Fruit fly (Drosophila melanogaster) whole organism, embryonic: Measurements from ENCODE around the gene CG9926.

Experiments used
- Adf1 ChIP-seq: fragments of 200-800 bp; sonication (Bioruptor generic); IDR thresholded peaks from 2 replicates; pipeline ENCODE4 v1.3.6; 2022; ENCODE audit warnings: missing biosample characterization, missing genetic modification characterization
- Aef1 ChIP-seq: fragments of 200-800 bp; sonication (Bioruptor generic); IDR thresholded peaks from 3 replicates; pipeline ENCODE4 v1.3.6; 2022; ENCODE audit warnings: missing biosample characterization, missing genetic modification characterization
- Asciz ChIP-seq: fragments of 200-800 bp; sonication (Bioruptor generic); optimal IDR thresholded peaks from 2 replicates; lab custom pipeline; 2017; ENCODE audit warnings: missing biosample characterization, mild to moderate bottlenecking, missing genetic modification characterization, missing genetic modification reagents
- Atf3 ChIP-seq: fragments of 200-800 bp; sonication (Bioruptor generic); optimal IDR thresholded peaks from 3 replicates; lab custom pipeline; 2016; ENCODE audit warnings: missing biosample characterization, missing genetic modification characterization
- CG11085 ChIP-seq: fragments of 200-800 bp; sonication (Bioruptor generic); IDR thresholded peaks from 2 replicates; pipeline ENCODE4 v1.3.6; 2022; ENCODE audit warnings: missing biosample characterization, missing genetic modification characterization
- CG11696 ChIP-seq: fragments of 200-800 bp; sonication (Bioruptor generic); IDR thresholded peaks from 2 replicates; pipeline ENCODE4 v1.3.6; 2022; ENCODE audit warnings: missing biosample characterization, missing genetic modification characterization
- CG12104 ChIP-seq: fragments of 200-800 bp; sonication (Bioruptor generic); optimal IDR thresholded peaks from 3 replicates; lab custom pipeline; 2016; ENCODE audit warnings: missing biosample characterization, missing genetic modification characterization
- CG1233 ChIP-seq: fragments of 200-800 bp; sonication (Bioruptor generic); optimal IDR thresholded peaks from 4 replicates; lab custom pipeline; 2018; ENCODE audit warnings: missing biosample characterization, mild to moderate bottlenecking, missing genetic modification characterization
- CG12659 ChIP-seq: fragments of 200-800 bp; sonication (Bioruptor generic); optimal IDR thresholded peaks from 3 replicates; lab custom pipeline; 2017; ENCODE audit warnings: mild to moderate bottlenecking, missing biosample characterization, missing genetic modification reagents, missing genetic modification characterization
- CG15696 ChIP-seq: fragments of 200-800 bp; sonication (Bioruptor generic); optimal IDR thresholded peaks from 2 replicates; lab custom pipeline; 2019; ENCODE audit warnings: missing biosample characterization, mild to moderate bottlenecking, missing genetic modification characterization, moderate library complexity
- CG1647 ChIP-seq: fragments of 200-800 bp; sonication (Bioruptor generic); optimal IDR thresholded peaks from 3 replicates; lab custom pipeline; 2016; ENCODE audit warnings: missing biosample characterization, missing genetic modification characterization
- CG16779 ChIP-seq: fragments of 200-800 bp; sonication (Bioruptor generic); IDR thresholded peaks from 2 replicates; pipeline ENCODE4 v1.3.6; 2022; ENCODE audit warnings: missing biosample characterization, missing genetic modification characterization
- CG18619 ChIP-seq: fragments of 200-800 bp; sonication (Bioruptor generic); optimal IDR thresholded peaks from 3 replicates; lab custom pipeline; 2017; ENCODE audit warnings: missing biosample characterization, mild to moderate bottlenecking, missing genetic modification characterization
- CG6272 ChIP-seq: fragments of 200-800 bp; sonication (Bioruptor generic); IDR thresholded peaks from 2 replicates; pipeline ENCODE4 v1.3.6; 2022; ENCODE audit warnings: missing biosample characterization, missing genetic modification characterization
- CG6654 ChIP-seq: fragments of 200-800 bp; sonication (Bioruptor generic); optimal IDR thresholded peaks from 2 replicates; lab custom pipeline; 2017; ENCODE audit warnings: missing biosample characterization, mild to moderate bottlenecking, missing genetic modification characterization
- CG7963 ChIP-seq: fragments of 200-800 bp; sonication (Bioruptor generic); IDR thresholded peaks from 3 replicates; pipeline ENCODE4 v1.3.6; 2022; ENCODE audit warnings: missing biosample characterization, missing genetic modification characterization; ENCODE audit not compliant: partially characterized antibody
- CG8388 ChIP-seq: fragments of 200-800 bp; sonication (Bioruptor generic); optimal IDR thresholded peaks from 2 replicates; lab custom pipeline; 2019; ENCODE audit warnings: missing biosample characterization, mild to moderate bottlenecking, missing genetic modification characterization, moderate library complexity
- CG9727 ChIP-seq: fragments of 200-800 bp; sonication (Bioruptor generic); optimal IDR thresholded peaks from 3 replicates; lab custom pipeline; 2017; ENCODE audit warnings: missing biosample characterization, mild to moderate bottlenecking, missing genetic modification characterization
- CoRest ChIP-seq: fragments of 200-800 bp; sonication (Bioruptor generic); optimal IDR thresholded peaks from 3 replicates; lab custom pipeline; 2018; ENCODE audit warnings: missing biosample characterization, mild to moderate bottlenecking, missing genetic modification characterization, moderate library complexity
- D ChIP-seq, 2 experiments: fragments of 200-800 bp in 1 of 2; fragments of >200 bp in 1 of 2; sonication (Bioruptor generic) in 1 of 2; optimal IDR thresholded peaks; 2 replicates in 1 of 2; 3 replicates in 1 of 2; lab custom pipeline; 2017; ENCODE audit warnings: mild to moderate bottlenecking in 1 of 2, missing biosample characterization in 1 of 2, missing genetic modification characterization in 1 of 2, missing genetic modification reagents in 1 of 2
- E2f1 ChIP-seq: fragments of 200-800 bp; sonication (Bioruptor generic); IDR thresholded peaks from 2 replicates; pipeline ENCODE4 v1.3.6; 2022; ENCODE audit warnings: missing biosample characterization, missing genetic modification characterization
- Hr78 ChIP-seq, 2 experiments: fragments of 200-800 bp in 1 of 2; fragments of >200 bp in 1 of 2; sonication (Bioruptor generic) in 1 of 2; optimal IDR thresholded peaks; 2 replicates each; lab custom pipeline; 2017 to 2019; ENCODE audit warnings: missing biosample characterization in 2 of 2, missing genetic modification characterization in 2 of 2, mild to moderate bottlenecking in 1 of 2, moderate library complexity in 1 of 2
- Lpt ChIP-seq: fragments of >200 bp; optimal IDR thresholded peaks from 2 replicates; lab custom pipeline; 2018; ENCODE audit warnings: missing biosample characterization, missing genetic modification characterization
- Nf-YB ChIP-seq: fragments of 200-800 bp; sonication (Bioruptor generic); optimal IDR thresholded peaks from 3 replicates; lab custom pipeline; 2019; ENCODE audit warnings: missing biosample characterization, mild to moderate bottlenecking, missing genetic modification characterization, moderate library complexity
- Nf-YC ChIP-seq: fragments of 200-800 bp; optimal IDR thresholded peaks from 3 replicates; lab custom pipeline; 2019; ENCODE audit warnings: missing biosample characterization, mild to moderate bottlenecking, missing genetic modification characterization, moderate library complexity
- Oaz ChIP-seq: fragments of 200-800 bp; sonication (Bioruptor generic); IDR thresholded peaks from 2 replicates; pipeline ENCODE4 v1.3.6; 2022; ENCODE audit warnings: missing biosample characterization, missing genetic modification characterization
- Stat92E ChIP-seq, 3 experiments: fragments of >200 bp in 2 of 3; fragments of 200-800 bp in 1 of 3; sonication (Bioruptor generic) in 1 of 3; optimal IDR thresholded peaks; 2 replicates each; lab custom pipeline; 2017 to 2019; ENCODE audit warnings: missing biosample characterization in 3 of 3, missing genetic modification characterization in 3 of 3, mild to moderate bottlenecking in 1 of 3, moderate library complexity in 1 of 3
- TFAM ChIP-seq: fragments of 200-800 bp; sonication (Bioruptor generic); optimal IDR thresholded peaks from 2 replicates; lab custom pipeline; 2017; ENCODE audit warnings: missing biosample characterization, missing genetic modification characterization, inconsistent platforms
- cad ChIP-seq: fragments of >200 bp; optimal IDR thresholded peaks from 2 replicates; lab custom pipeline; 2017; ENCODE audit warnings: missing biosample characterization, missing genetic modification characterization
- chm ChIP-seq: fragments of 200-800 bp; sonication (Bioruptor generic); IDR thresholded peaks from 2 replicates; pipeline ENCODE4 v1.3.6; 2022; ENCODE audit warnings: missing biosample characterization, missing genetic modification characterization
- chn ChIP-seq: fragments of 200-800 bp; sonication (Bioruptor generic); optimal IDR thresholded peaks from 2 replicates; lab custom pipeline; 2016; ENCODE audit warnings: missing biosample characterization, missing genetic modification characterization
- dmrt99B ChIP-seq: fragments of 200-800 bp; sonication (Bioruptor generic); optimal IDR thresholded peaks from 2 replicates; lab custom pipeline; 2018; ENCODE audit warnings: missing biosample characterization, mild to moderate bottlenecking, missing genetic modification characterization, moderate library complexity
- ems ChIP-seq: fragments of 200-800 bp; sonication (Bioruptor generic); optimal IDR thresholded peaks from 3 replicates; lab custom pipeline; 2016; ENCODE audit warnings: missing biosample characterization, missing genetic modification characterization
- ewg ChIP-seq: fragments of 200-800 bp; sonication (Bioruptor generic); optimal IDR thresholded peaks from 3 replicates; lab custom pipeline; 2017; ENCODE audit warnings: mild to moderate bottlenecking, missing biosample characterization, missing genetic modification reagents, missing genetic modification characterization
- fd96Cb ChIP-seq: fragments of 200-800 bp; sonication (Bioruptor generic); optimal IDR thresholded peaks from 2 replicates; lab custom pipeline; 2018; ENCODE audit warnings: missing biosample characterization, mild to moderate bottlenecking, missing genetic modification characterization, moderate library complexity
- gfzf ChIP-seq: fragments of 200-800 bp; sonication (Bioruptor generic); optimal IDR thresholded peaks from 2 replicates; lab custom pipeline; 2016; ENCODE audit warnings: missing biosample characterization, mild to moderate bottlenecking, missing genetic modification characterization, moderate library complexity
- ind ChIP-seq: fragments of 200-800 bp; sonication (Bioruptor generic); optimal IDR thresholded peaks from 3 replicates; lab custom pipeline; 2016; ENCODE audit warnings: missing biosample characterization, missing genetic modification characterization
- kah ChIP-seq: fragments of 200-800 bp; sonication (Bioruptor generic); optimal IDR thresholded peaks from 2 replicates; lab custom pipeline; 2018; ENCODE audit warnings: missing biosample characterization, mild to moderate bottlenecking, missing genetic modification characterization
- ken ChIP-seq: fragments of 200-800 bp; sonication (Bioruptor generic); IDR thresholded peaks from 3 replicates; pipeline ENCODE4 v1.3.6; 2022; ENCODE audit warnings: missing biosample characterization, missing genetic modification characterization
- lov ChIP-seq, 2 experiments: fragments of 200-800 bp in 1 of 2; fragments of >200 bp in 1 of 2; sonication (Bioruptor generic) in 1 of 2; IDR thresholded peaks in 1 of 2; optimal IDR thresholded peaks in 1 of 2; 2 replicates in 1 of 2; 3 replicates in 1 of 2; pipeline versions ENCODE4 v1.3.6 to Lab custom; 2017 to 2022; ENCODE audit warnings: missing biosample characterization in 1 of 2, missing genetic modification characterization in 1 of 2
- mirr ChIP-seq: fragments of 200-800 bp; sonication (Bioruptor generic); optimal IDR thresholded peaks from 3 replicates; lab custom pipeline; 2018; ENCODE audit warnings: missing biosample characterization, mild to moderate bottlenecking, missing genetic modification characterization
- psq ChIP-seq: fragments of 200-800 bp; sonication (Bioruptor generic); optimal IDR thresholded peaks from 2 replicates; lab custom pipeline; 2017; ENCODE audit warnings: missing biosample characterization, missing genetic modification characterization
- pum ChIP-seq: fragments of 200-800 bp; sonication (Bioruptor generic); optimal IDR thresholded peaks from 2 replicates; lab custom pipeline; 2016; ENCODE audit warnings: missing biosample characterization, missing genetic modification characterization
- ranshi ChIP-seq: fragments of 200-800 bp; sonication (Bioruptor generic); IDR thresholded peaks from 2 replicates; pipeline ENCODE4 v1.3.6; 2022; ENCODE audit warnings: missing biosample characterization, missing genetic modification characterization
- sob ChIP-seq: fragments of 200-800 bp; sonication (Bioruptor generic); IDR thresholded peaks from 2 replicates; pipeline ENCODE4 v1.3.6; 2022; ENCODE audit warnings: missing biosample characterization, missing genetic modification characterization
- stc ChIP-seq: fragments of 200-800 bp; sonication (Bioruptor generic); IDR thresholded peaks from 2 replicates; pipeline ENCODE4 v1.3.6; 2022; ENCODE audit warnings: missing biosample characterization, missing genetic modification characterization
- tna ChIP-seq: fragments of 200-800 bp; sonication (Bioruptor generic); IDR thresholded peaks from 2 replicates; pipeline ENCODE4 v1.3.6; 2022; ENCODE audit warnings: missing biosample characterization, missing genetic modification characterization; ENCODE audit not compliant: partially characterized antibody
- trem ChIP-seq: fragments of 200-800 bp; optimal IDR thresholded peaks from 3 replicates; lab custom pipeline; 2019; ENCODE audit warnings: missing biosample characterization, mild to moderate bottlenecking, missing genetic modification characterization, moderate library complexity
- twi ChIP-seq: fragments of 200-800 bp; optimal IDR thresholded peaks from 2 replicates; lab custom pipeline; 2019; ENCODE audit warnings: missing biosample characterization, mild to moderate bottlenecking, missing genetic modification characterization, moderate library complexity

CG9926 gene

dm6 chr3R:13999531-13999930 is 48.6 kb upstream of the CG9926 start (continued):
- TF ChIP-seq CG9727 (GFP tag; lab: Kevin White, UChicago): peak; percentile 63
- no peak for TF ChIP-seq D (optimal IDR thresholded peaks at IDR 0.05; lab: Kevin White, UChicago)
- TF ChIP-seq D (GFP tag; optimal IDR thresholded peaks at IDR 0.05; lab: Kevin White, UChicago): peak; percentile 72
- TF ChIP-seq twi (tag; lab: Kevin White, UChicago): no peak
- TF ChIP-seq ewg: peak; percentile 28
- TF ChIP-seq gfzf (GFP tag; lab: Kevin White, UChicago): no peak
- peak; percentile 68 for TF ChIP-seq ranshi
- TF ChIP-seq CG6272: no peak
- TF ChIP-seq CG12104 (GFP tag; lab: Kevin White, UChicago): peak; percentile 68
- TF ChIP-seq Stat92E (GFP tag; optimal IDR thresholded peaks at IDR 0.05; lab: Kevin White, UChicago): no peak
- no peak for TF ChIP-seq CoRest (tag; lab: Kevin White, UChicago)
- TF ChIP-seq CG7963 (GFP tag; lab: Robert Waterston, UW): no peak
- peak; percentile 31 for TF ChIP-seq CG1647
- TF ChIP-seq Aef1 (GFP tag; lab: Robert Waterston, UW): no peak; the same call in 2 of the 3 replicates
- peak; percentile 80; the same call in 1 of the 2 replicates for TF ChIP-seq chm (GFP tag; lab: Robert Waterston, UW)
- TF ChIP-seq tna: no peak
- 0 out of 2 replicates have a peak, but pooled peaks have one; percentile 17 for TF ChIP-seq Oaz (GFP tag; lab: Robert Waterston, UW)
- no peak for TF ChIP-seq CG16779
- no peak for TF ChIP-seq Atf3
- TF ChIP-seq TFAM (GFP tag; lab: Kevin White, UChicago): peak; percentile 34
- TF ChIP-seq chn (GFP tag; lab: Kevin White, UChicago): peak; percentile 10
- no peak for TF ChIP-seq cad (GFP tag; lab: Kevin White, UChicago)
- no peak for TF ChIP-seq psq (GFP tag; lab: Kevin White, UChicago)
- TF ChIP-seq sob: peak; percentile 67
- TF ChIP-seq Asciz: peak; percentile 85
- peak; percentile 74 for TF ChIP-seq stc (GFP tag; lab: Robert Waterston, UW)
- peak; percentile 70 for TF ChIP-seq ems (GFP tag; lab: Kevin White, UChicago)
- TF ChIP-seq Adf1: no peak
- TF ChIP-seq CG11085 (GFP tag; lab: Robert Waterston, UW): no peak
- TF ChIP-seq CG6654 (GFP tag; lab: Kevin White, UChicago): no peak
- no peak for TF ChIP-seq CG12659 (GFP tag; lab: Kevin White, UChicago)
- TF ChIP-seq ind: peak; percentile 85
- peak; percentile 39 for TF ChIP-seq CG8388 (GFP tag; lab: Kevin White, UChicago)
- no peak for TF ChIP-seq lov (optimal IDR thresholded peaks at IDR 0.05; lab: Kevin White, UChicago)
- peak; percentile 68; the same call in 1 of the 3 replicates for TF ChIP-seq lov (GFP tag; IDR thresholded peaks at IDR 0.05; lab: Robert Waterston, UW)
- TF ChIP-seq pum (GFP tag; lab: Kevin White, UChicago): peak; percentile 44
- no peak for TF ChIP-seq Lpt (GFP tag; lab: Kevin White, UChicago)
- no peak for TF ChIP-seq CG18619 (GFP tag; lab: Kevin White, UChicago)
- TF ChIP-seq CG15696 (tag; lab: Kevin White, UChicago): peak; percentile 23
- peak; percentile 16; the same call in 1 of the 2 replicates for TF ChIP-seq E2f1 (GFP tag; lab: Robert Waterston, UW)
- no peak for TF ChIP-seq CG11696
- peak; percentile 90 for TF ChIP-seq dmrt99B (tag; lab: Kevin White, UChicago)
- no peak for TF ChIP-seq Nf-YC (tag; lab: Kevin White, UChicago)
- peak; percentile 81 for TF ChIP-seq fd96Cb (tag; lab: Kevin White, UChicago)
- no peak for TF ChIP-seq Hr78 (GFP tag; optimal IDR thresholded peaks at IDR 0.05; lab: Kevin White, UChicago)
- peak; percentile 74; the same call in 2 of the 3 replicates for TF ChIP-seq ken (GFP tag; lab: Robert Waterston, UW)
- TF ChIP-seq trem (tag; lab: Kevin White, UChicago): peak; percentile 4
- TF ChIP-seq mirr (GFP tag; lab: Kevin White, UChicago): no peak
- peak; percentile 77 for TF ChIP-seq kah (GFP tag; lab: Kevin White, UChicago)
- TF ChIP-seq CG1233: peak; percentile 36
- TF ChIP-seq Nf-YB: no peak
